Worm (Caenorhabditis elegans) whole organism, L4 larva: ENCODE results near the gene F10E9.12.
A peak's percentile ranks its signal among the peaks of the same experiment; 100 is the strongest.

Experiments used
- D1046.2 ChIP-seq: fragments of 200-800 bp; sonication (Bioruptor generic); IDR thresholded peaks from 2 replicates; pipeline ENCODE4 v1.3.6; 2022; ENCODE audit warnings: missing genetic modification characterization, missing compliant biosample characterization
- F10B5.3 ChIP-seq: sonication (generic microtip); optimal IDR thresholded peaks from 2 replicates; lab custom pipeline; 2016; ENCODE audit warnings: mild to moderate bottlenecking, missing genetic modification characterization, missing compliant biosample characterization
- F44E2.7 ChIP-seq: fragments of 200-800 bp; sonication (Bioruptor generic); IDR thresholded peaks from 2 replicates; pipeline ENCODE4 v2.1.2; 2022; ENCODE audit warnings: missing genetic modification characterization, missing compliant biosample characterization
- ZK546.5 ChIP-seq, 2 experiments: sonication (generic microtip); optimal IDR thresholded peaks; 2 replicates each; lab custom pipeline; 2017; ENCODE audit warnings: missing biosample characterization in 2 of 2, missing genetic modification characterization in 2 of 2
- aly-2 ChIP-seq: sonication (generic microtip); optimal IDR thresholded peaks from 2 replicates; lab custom pipeline; 2018; ENCODE audit warnings: missing biosample characterization, missing genetic modification characterization
- arid-1 ChIP-seq: fragments of 200-800 bp; sonication (Bioruptor generic); conservative IDR thresholded peaks from 2 replicates; pipeline ENCODE4 v1.3.6; 2022; ENCODE audit warnings: missing genetic modification reagents, missing genetic modification characterization, missing compliant biosample characterization
- ceh-20 ChIP-seq: fragments of 200-800 bp; sonication (Bioruptor generic); IDR thresholded peaks from 2 replicates; pipeline ENCODE4 v1.3.6; 2022; ENCODE audit warnings: missing genetic modification reagents, missing genetic modification characterization, missing compliant biosample characterization
- ceh-32 ChIP-seq: sonication (generic microtip); optimal IDR thresholded peaks from 2 replicates; lab custom pipeline; 2016; ENCODE audit warnings: mild to moderate bottlenecking, missing genetic modification characterization, missing compliant biosample characterization; ENCODE audit not compliant: poor library complexity
- ceh-62 ChIP-seq: sonication (generic microtip); optimal IDR thresholded peaks from 2 replicates; lab custom pipeline; 2017; ENCODE audit warnings: missing biosample characterization, missing genetic modification characterization
- ceh-82 ChIP-seq: sonication (generic microtip); optimal IDR thresholded peaks from 2 replicates; lab custom pipeline; 2017; ENCODE audit warnings: missing biosample characterization, missing genetic modification characterization
- cey-2 ChIP-seq: sonication (generic microtip); optimal IDR thresholded peaks from 3 replicates; lab custom pipeline; 2017; ENCODE audit warnings: missing genetic modification characterization, mild to moderate bottlenecking, missing compliant biosample characterization, antibody characterized with exemption, borderline replicate concordance; ENCODE audit not compliant: insufficient read depth
- daf-12 ChIP-seq: fragments of 150-350 bp; optimal IDR thresholded peaks from 2 replicates; lab custom pipeline; 2014; ENCODE audit warnings: missing biosample characterization, missing genetic modification reagents, missing genetic modification characterization
- dmd-8 ChIP-seq: fragments of 200-800 bp; sonication (Bioruptor generic); IDR thresholded peaks from 2 replicates; pipeline ENCODE4 v1.3.6; 2022; ENCODE audit warnings: missing genetic modification characterization, missing compliant biosample characterization
- dmd-9 ChIP-seq: fragments of 200-800 bp; sonication (Bioruptor generic); IDR thresholded peaks from 2 replicates; pipeline ENCODE4 v1.3.6; 2022; ENCODE audit warnings: missing genetic modification reagents, missing genetic modification characterization, missing compliant biosample characterization
- dpl-1 ChIP-seq: fragments of 150-350 bp; optimal IDR thresholded peaks from 2 replicates; lab custom pipeline; 2014; ENCODE audit warnings: missing biosample characterization, missing genetic modification reagents, missing genetic modification characterization
- dve-1 ChIP-seq: sonication (generic microtip); optimal IDR thresholded peaks from 2 replicates; lab custom pipeline; 2017; ENCODE audit warnings: antibody characterized with exemption, mild to moderate bottlenecking, missing genetic modification characterization, missing compliant biosample characterization; ENCODE audit not compliant: insufficient read depth
- egl-43 ChIP-seq: fragments of 200-800 bp; sonication (Bioruptor generic); IDR thresholded peaks from 2 replicates; pipeline ENCODE4 v1.3.6; 2022; ENCODE audit warnings: missing genetic modification reagents, missing genetic modification characterization, missing compliant biosample characterization
- hlh-11 ChIP-seq: fragments of 200-800 bp; sonication (Bioruptor generic); optimal IDR thresholded peaks from 2 replicates; lab custom pipeline; 2018; ENCODE audit warnings: mild to moderate bottlenecking, missing genetic modification characterization, missing compliant biosample characterization
- jun-1 ChIP-seq: fragments of 150-350 bp; optimal IDR thresholded peaks from 2 replicates; lab custom pipeline; 2014; ENCODE audit warnings: missing biosample characterization, missing genetic modification reagents, missing genetic modification characterization
- lim-7 ChIP-seq: fragments of 200-800 bp; sonication (Bioruptor generic); IDR thresholded peaks from 2 replicates; pipeline ENCODE4 v1.3.6; 2022; ENCODE audit warnings: missing genetic modification characterization, missing compliant biosample characterization
- lin-13 ChIP-seq: fragments of 150-350 bp; optimal IDR thresholded peaks from 2 replicates; lab custom pipeline; 2014; ENCODE audit warnings: missing biosample characterization, missing genetic modification reagents, missing genetic modification characterization
- lin-15B ChIP-seq: fragments of 150-350 bp; sonication (generic microtip); optimal IDR thresholded peaks from 3 replicates; lab custom pipeline; 2014; ENCODE audit warnings: missing biosample characterization, missing genetic modification characterization
- lin-38 ChIP-seq: fragments of 200-800 bp; sonication (Bioruptor generic); IDR thresholded peaks from 2 replicates; pipeline ENCODE4 v1.3.6; 2022; ENCODE audit warnings: missing genetic modification reagents, missing genetic modification characterization, missing compliant biosample characterization
- lin-39 ChIP-seq: fragments of 150-350 bp; optimal IDR thresholded peaks from 2 replicates; lab custom pipeline; 2014; ENCODE audit warnings: missing biosample characterization, missing genetic modification reagents, missing genetic modification characterization
- lsy-2 ChIP-seq, 2 experiments: fragments of 150-350 bp in 1 of 2; sonication (generic microtip) in 1 of 2; optimal IDR thresholded peaks; 2 replicates each; lab custom pipeline; 2014 to 2017; ENCODE audit warnings: missing biosample characterization in 2 of 2, missing genetic modification characterization in 2 of 2
- madf-9 ChIP-seq: fragments of 200-800 bp; sonication (Bioruptor generic); conservative IDR thresholded peaks from 2 replicates; pipeline ENCODE4 v1.3.6; 2022; ENCODE audit warnings: missing genetic modification reagents, missing genetic modification characterization, missing compliant biosample characterization
- mdt-29 ChIP-seq: fragments of 200-800 bp; sonication (Bioruptor generic); IDR thresholded peaks from 2 replicates; pipeline ENCODE4 v1.3.6; 2022; ENCODE audit warnings: missing genetic modification reagents, missing genetic modification characterization, missing compliant biosample characterization
- mep-1 ChIP-seq: fragments of 150-350 bp; sonication (generic microtip); optimal IDR thresholded peaks from 3 replicates; lab custom pipeline; 2014; ENCODE audit warnings: missing biosample characterization, missing genetic modification characterization
- mes-2 ChIP-seq: sonication (generic microtip); optimal IDR thresholded peaks from 2 replicates; lab custom pipeline; 2016; ENCODE audit warnings: missing genotype, mild to moderate bottlenecking, missing genetic modification characterization, missing compliant biosample characterization; ENCODE audit not compliant: poor library complexity, severe bottlenecking
- nhr-11 ChIP-seq: fragments of 150-350 bp; optimal IDR thresholded peaks from 2 replicates; lab custom pipeline; 2014; ENCODE audit warnings: missing biosample characterization, missing genetic modification characterization
- nhr-111 ChIP-seq: fragments of 200-800 bp; sonication (Bioruptor generic); optimal IDR thresholded peaks from 2 replicates; lab custom pipeline; 2018; ENCODE audit warnings: mild to moderate bottlenecking, missing genetic modification characterization, missing compliant biosample characterization
- nhr-237 ChIP-seq: sonication (generic microtip); optimal IDR thresholded peaks from 2 replicates; lab custom pipeline; 2017; ENCODE audit warnings: missing biosample characterization, missing genetic modification characterization
- nhr-25 ChIP-seq: sonication (generic microtip); optimal IDR thresholded peaks from 2 replicates; lab custom pipeline; 2017; ENCODE audit warnings: missing genetic modification characterization, mild to moderate bottlenecking, missing compliant biosample characterization, antibody characterized with exemption, moderate library complexity, borderline replicate concordance; ENCODE audit not compliant: insufficient read depth
- nhr-28 ChIP-seq: fragments of 150-350 bp; optimal IDR thresholded peaks from 2 replicates; lab custom pipeline; 2014; ENCODE audit warnings: missing biosample characterization, missing genetic modification characterization
- nhr-41 ChIP-seq: fragments of 200-800 bp; sonication (Bioruptor generic); IDR thresholded peaks from 2 replicates; pipeline ENCODE4 v1.3.6; 2022; ENCODE audit warnings: missing genetic modification reagents, missing genetic modification characterization, missing compliant biosample characterization
- nhr-48 ChIP-seq: sonication (generic microtip); optimal IDR thresholded peaks from 2 replicates; lab custom pipeline; 2016; ENCODE audit warnings: mild to moderate bottlenecking, missing genetic modification characterization, missing compliant biosample characterization
- nhr-76 ChIP-seq: fragments of 150-350 bp; optimal IDR thresholded peaks from 2 replicates; lab custom pipeline; 2014; ENCODE audit warnings: missing biosample characterization, missing genetic modification characterization
- pha-4 ChIP-seq, 2 experiments: fragments of 150-350 bp in 1 of 2; fragments of 200-800 bp in 1 of 2; sonication (Bioruptor generic) in 1 of 2; IDR thresholded peaks in 1 of 2; optimal IDR thresholded peaks in 1 of 2; 2 replicates each; pipeline versions ENCODE4 v1.3.6 to Lab custom; 2014 to 2022; ENCODE audit warnings: missing genetic modification characterization in 2 of 2, missing genetic modification reagents in 2 of 2, missing biosample characterization in 1 of 2, missing compliant biosample characterization in 1 of 2
- php-3 ChIP-seq: fragments of 200-800 bp; sonication (Bioruptor generic); IDR thresholded peaks from 2 replicates; pipeline ENCODE4 v1.3.6; 2022; ENCODE audit warnings: missing genetic modification reagents, missing genetic modification characterization, missing compliant biosample characterization
- pqm-1 ChIP-seq: sonication (generic microtip); optimal IDR thresholded peaks from 2 replicates; lab custom pipeline; 2017; ENCODE audit warnings: missing biosample characterization, missing genetic modification characterization
- rbr-2 ChIP-seq: sonication (generic microtip); optimal IDR thresholded peaks from 2 replicates; lab custom pipeline; 2016; ENCODE audit warnings: missing genotype, missing genetic modification characterization, missing compliant biosample characterization
- saeg-2 ChIP-seq: fragments of 200-800 bp; sonication (Bioruptor generic); IDR thresholded peaks from 2 replicates; pipeline ENCODE4 v1.3.6; 2022; ENCODE audit warnings: missing genetic modification reagents, missing genetic modification characterization, missing compliant biosample characterization
- sdz-12 ChIP-seq: fragments of 200-800 bp; sonication (Bioruptor generic); optimal IDR thresholded peaks from 2 replicates; lab custom pipeline; 2018; ENCODE audit warnings: mild to moderate bottlenecking, missing genetic modification characterization, missing compliant biosample characterization
- spr-1 ChIP-seq: sonication (generic microtip); optimal IDR thresholded peaks from 2 replicates; lab custom pipeline; 2016; ENCODE audit warnings: mild to moderate bottlenecking, missing genetic modification characterization, missing compliant biosample characterization
- spr-3 ChIP-seq: fragments of 200-800 bp; sonication (Bioruptor generic); optimal IDR thresholded peaks from 2 replicates; lab custom pipeline; 2018; ENCODE audit warnings: mild to moderate bottlenecking, missing genetic modification characterization, missing compliant biosample characterization
- tra-1 ChIP-seq: fragments of 200-800 bp; sonication (Bioruptor generic); IDR thresholded peaks from 2 replicates; pipeline ENCODE4 v1.3.6; 2022; ENCODE audit warnings: missing genetic modification reagents, missing genetic modification characterization, missing compliant biosample characterization
- unc-62 ChIP-seq, 3 experiments: fragments of 150-350 bp in 1 of 3; sonication (generic microtip); optimal IDR thresholded peaks in 2 of 3; peaks in 1 of 3; 1 replicate in 1 of 3; 2 replicates in 2 of 3; lab custom pipeline; 2014 to 2017; ENCODE audit warnings: missing biosample characterization in 3 of 3, missing genetic modification characterization in 3 of 3, missing genetic modification reagents in 3 of 3, missing genotype in 1 of 3
- zfp-2 ChIP-seq: sonication (generic microtip); optimal IDR thresholded peaks from 2 replicates; lab custom pipeline; 2016; ENCODE audit warnings: mild to moderate bottlenecking, missing genetic modification characterization, missing compliant biosample characterization
- zfp-3 ChIP-seq: fragments of 200-800 bp; sonication (Bioruptor generic); conservative IDR thresholded peaks from 2 replicates; pipeline ENCODE4 v1.3.6; 2022; ENCODE audit warnings: missing genetic modification reagents, missing genetic modification characterization, missing compliant biosample characterization

Gene F10E9.12

ce11 chrIII:8370188-8370587, 45.8 kb downstream of the F10E9.12 start:
- TF ChIP-seq dpl-1, result peak; percentile 37
- TF ChIP-seq nhr-11 (tag; lab: Kevin White, UChicago), result no peak
- no peak for TF ChIP-seq zfp-2
- TF ChIP-seq nhr-111 (GFP tag; lab: Kevin White, UChicago), result no peak
- no peak for TF ChIP-seq mep-1
- TF ChIP-seq mes-2 (tag; lab: Kevin White, UChicago), result peak; percentile 24

- TF ChIP-seq jun-1 (tag; lab: Kevin White, UChicago), result no peak
- TF ChIP-seq nhr-76 (tag; lab: Kevin White, UChicago), result no peak
- TF ChIP-seq lin-38 (GFP tag; lab: Robert Waterston, UW), result no peak
- TF ChIP-seq ceh-32 (tag; lab: Kevin White, UChicago), result no peak
- no peak for TF ChIP-seq lin-15B
- TF ChIP-seq zfp-3 (GFP tag; lab: Robert Waterston, UW), result no peak
- TF ChIP-seq nhr-25, result no peak
- no peak for TF ChIP-seq ceh-20 (GFP tag; lab: Robert Waterston, UW)
- TF ChIP-seq sdz-12, result no peak
- TF ChIP-seq spr-1 (tag; lab: Kevin White, UChicago), result no peak
- TF ChIP-seq tra-1 (GFP tag; lab: Robert Waterston, UW), result no peak
- TF ChIP-seq cey-2 (tag; lab: Kevin White, UChicago), result no peak
- no peak for TF ChIP-seq arid-1 (GFP tag; lab: Robert Waterston, UW)
- peak in 1 of 2 experiments; percentile 37 for TF ChIP-seq lsy-2 (tag; optimal IDR thresholded peaks at IDR 0.05; lab: Kevin White, UChicago)
- TF ChIP-seq D1046.2, result no peak
- no peak for TF ChIP-seq aly-2 (tag; lab: Kevin White, UChicago)
- TF ChIP-seq F44E2.7, result no peak
- no peak for TF ChIP-seq ceh-82
- TF ChIP-seq dmd-9 (GFP tag; lab: Robert Waterston, UW), result no peak
- peak; percentile 72 for TF ChIP-seq dve-1 (tag; lab: Kevin White, UChicago)
- no peak for TF ChIP-seq unc-62 (GFP tag; optimal IDR thresholded peaks at IDR 0.05 in 1 of 2; lab: Kevin White, UChicago)
- no peak for TF ChIP-seq unc-62 (tag; optimal IDR thresholded peaks at IDR 0.05; lab: Kevin White, UChicago)
- TF ChIP-seq ZK546.5 (tag; optimal IDR thresholded peaks at IDR 0.05; lab: Kevin White, UChicago), result no peak
- TF ChIP-seq F10B5.3 (tag; lab: Kevin White, UChicago), result no peak
- no peak for TF ChIP-seq lin-39 (tag; lab: Kevin White, UChicago)
- TF ChIP-seq rbr-2 (tag; lab: Kevin White, UChicago), result no peak
- TF ChIP-seq lin-13 (GFP tag; lab: Kevin White, UChicago), result no peak
- TF ChIP-seq saeg-2, result no peak
- no peak for TF ChIP-seq dmd-8 (GFP tag; lab: Robert Waterston, UW)
- peak; percentile 60 for TF ChIP-seq hlh-11 (tag; lab: Kevin White, UChicago)
- TF ChIP-seq mdt-29 (GFP tag; lab: Robert Waterston, UW), result no peak
- TF ChIP-seq nhr-237, result no peak
- peak; percentile 36 for TF ChIP-seq nhr-48
- TF ChIP-seq egl-43 (GFP tag; lab: Robert Waterston, UW), result no peak
- TF ChIP-seq pqm-1 (tag; lab: Kevin White, UChicago), result peak; percentile 14
- peak; percentile 53 for TF ChIP-seq nhr-28
- no peak for TF ChIP-seq madf-9 (GFP tag; lab: Robert Waterston, UW)
- TF ChIP-seq ceh-62 (tag; lab: Kevin White, UChicago), result no peak
- TF ChIP-seq php-3 (GFP tag; lab: Robert Waterston, UW), result peak; percentile 49; the same call in 1 of the 2 replicates
- TF ChIP-seq nhr-41 (GFP tag; lab: Robert Waterston, UW), result no peak
- TF ChIP-seq spr-3 (GFP tag; lab: Kevin White, UChicago), result no peak
- no peak; the same call in 1 of the 2 replicates for TF ChIP-seq pha-4 (GFP tag; IDR thresholded peaks at IDR 0.05; lab: Robert Waterston, UW)
- TF ChIP-seq pha-4 (tag; optimal IDR thresholded peaks at IDR 0.05; lab: Kevin White, UChicago), result no peak
- TF ChIP-seq lim-7 (GFP tag; lab: Robert Waterston, UW), result no peak
- no peak for TF ChIP-seq daf-12
Observed at ce11 chrIII:8370846-8371257, 46.5 kb downstream of the F10E9.12 start.
